Worm (Caenorhabditis elegans): ENCODE data around the gene F17H10.4.

Gene F17H10.4

ce11 chrX:13121104-13121503, 5.2 kb downstream of the F17H10.4 start (continued):
- peak; percentile 69; the same call in 1 of the 2 replicates for TF ChIP-seq hmg-20 (GFP tag; IDR thresholded peaks at IDR 0.05)
- TF ChIP-seq aptf-2 (GFP tag; conservative IDR thresholded peaks at IDR 0.05), result 0 out of 2 replicates have a peak, but pooled peaks have one; percentile 46
- peak; percentile 98 for TF ChIP-seq B0261.1 (tag; optimal IDR thresholded peaks at IDR 0.05)
- peak; percentile 37 for TF ChIP-seq him-1 (tag; optimal IDR thresholded peaks at IDR 0.05)
- TF ChIP-seq ztf-6 (GFP tag; IDR thresholded peaks at IDR 0.05), result peak; percentile 80; the same call in 1 of the 2 replicates
- TF ChIP-seq ceh-79 (tag; optimal IDR thresholded peaks at IDR 0.05), result peak; percentile 67
- TF ChIP-seq gei-17 (GFP tag; optimal IDR thresholded peaks at IDR 0.05), result peak; percentile 33
- TF ChIP-seq ZK185.1 (tag; optimal IDR thresholded peaks at IDR 0.05; ENCODE audit: poor library complexity, severe bottlenecking), result peak; percentile 64
- TF ChIP-seq ztf-3 (GFP tag; optimal IDR thresholded peaks at IDR 0.05), result peak; percentile 16
- peak; percentile 90 for TF ChIP-seq chd-7 (tag; optimal IDR thresholded peaks at IDR 0.05)
- TF ChIP-seq attf-3 (GFP tag; conservative IDR thresholded peaks at IDR 0.05), result peak; percentile 56; the same call in 1 of the 2 replicates
- TF ChIP-seq F57A8.1 (GFP tag; optimal IDR thresholded peaks at IDR 0.05), result no peak
- peak; percentile 99 for TF ChIP-seq tbp1 (GFP tag; optimal IDR thresholded peaks at IDR 0.05)
- no peak for TF ChIP-seq ama-1 (optimal IDR thresholded peaks at IDR 0.05)
- TF ChIP-seq ama-1 (GFP tag; optimal IDR thresholded peaks at IDR 0.05), result peak in 1 of 2 experiments; percentile 66
- TF ChIP-seq Y79H2A.3 (GFP tag; conservative IDR thresholded peaks at IDR 0.05), result 0 out of 2 replicates have a peak, but pooled peaks have one; percentile 70
- TF ChIP-seq C06A6.2 (GFP tag; conservative IDR thresholded peaks at IDR 0.05), result no peak; the same call in 1 of the 2 replicates
- TF ChIP-seq D2030.7 (GFP tag; IDR thresholded peaks at IDR 0.05), result peak; percentile 88
- no peak for TF ChIP-seq lag-1 (GFP tag; IDR thresholded peaks at IDR 0.05)
- no peak for TF ChIP-seq xnd-1 (tag; optimal IDR thresholded peaks at IDR 0.05)
- TF ChIP-seq aptf-3 (GFP tag; IDR thresholded peaks at IDR 0.05), result no peak
- peak; percentile 81 for TF ChIP-seq somi-1 (GFP tag; optimal IDR thresholded peaks at IDR 0.05)
- TF ChIP-seq ztf-28 (GFP tag; IDR thresholded peaks at IDR 0.05), result peak; percentile 78; the same call in 1 of the 2 replicates
- TF ChIP-seq Y67H2A.10 (GFP tag; conservative IDR thresholded peaks at IDR 0.05), result peak; percentile 58; the same call in 1 of the 2 replicates
- TF ChIP-seq Y53G8AR.9 (GFP tag; conservative IDR thresholded peaks at IDR 0.05), result no peak; the same call in 1 of the 2 replicates
- TF ChIP-seq ztf-22 (GFP tag; optimal IDR thresholded peaks at IDR 0.05), result peak; percentile 38
- TF ChIP-seq hrde-1 (tag; optimal IDR thresholded peaks at IDR 0.05; ENCODE audit: borderline replicate concordance), result no peak
- TF ChIP-seq lsy-27 (tag; optimal IDR thresholded peaks at IDR 0.05; ENCODE audit: borderline replicate concordance, insufficient read depth), result peak; percentile 17
- TF ChIP-seq F23B12.7 (tag; optimal IDR thresholded peaks at IDR 0.05; ENCODE audit: insufficient read depth), result peak; percentile 67
- TF ChIP-seq attf-6 (GFP tag; IDR thresholded peaks at IDR 0.05), result peak; percentile 79; the same call in 1 of the 2 replicates
- TF ChIP-seq K11D2.4 (GFP tag; IDR thresholded peaks at IDR 0.05), result peak; percentile 44; the same call in 1 of the 2 replicates
- TF ChIP-seq cebp-1 (GFP tag; IDR thresholded peaks at IDR 0.05), result peak; percentile 76
- TF ChIP-seq cebp-1 (tag; optimal IDR thresholded peaks at IDR 0.05), result no peak
- TF ChIP-seq lin-35 (GFP tag; optimal IDR thresholded peaks at IDR 0.05), result peak in 1 of 3 experiments; percentile 72
- TF ChIP-seq madf-8 (GFP tag; conservative IDR thresholded peaks at IDR 0.05), result no peak
- peak; percentile 71 for TF ChIP-seq ztf-18 (tag; optimal IDR thresholded peaks at IDR 0.05)
- TF ChIP-seq atf-7 (tag; optimal IDR thresholded peaks at IDR 0.05), result peak; percentile 61
- TF ChIP-seq egl-18 (GFP tag; IDR thresholded peaks at IDR 0.05), result peak; percentile 75; the same call in 1 of the 2 replicates
- TF ChIP-seq rec-8 (tag; optimal IDR thresholded peaks at IDR 0.05), result peak; percentile 9 to 46
- TF ChIP-seq hmg-1.2 (GFP tag; IDR thresholded peaks at IDR 0.05), result peak; percentile 84
- TF ChIP-seq mcd-1 (GFP tag; IDR thresholded peaks at IDR 0.05), result peak; percentile 70
